Worm (Caenorhabditis elegans): ENCODE data around the gene znf-598.

znf-598 gene

ce11 chrII:7072315-7072589 is 46.6 kb downstream of the znf-598 start, which contains the start of gene kars-1:
TSS of gene kars-1 (minus strand) at chrII:7072415.
- no peak for TF ChIP-seq vab-7 (GFP tag; IDR thresholded peaks at IDR 0.05)
- no peak for TF ChIP-seq F49E8.2 (tag; optimal IDR thresholded peaks at IDR 0.05; ENCODE audit: borderline replicate concordance)
- no peak for TF ChIP-seq mdt-29 (GFP tag; IDR thresholded peaks at IDR 0.05)
- TF ChIP-seq pqm-1 (tag; optimal IDR thresholded peaks at IDR 0.05): no peak
- TF ChIP-seq mdl-1 (tag; optimal IDR thresholded peaks at IDR 0.05): no peak
- no peak for TF ChIP-seq aly-2 (tag; optimal IDR thresholded peaks at IDR 0.05)
- TF ChIP-seq lin-39 (tag; optimal IDR thresholded peaks at IDR 0.05): no peak
- TF ChIP-seq gei-8 (GFP tag; optimal IDR thresholded peaks at IDR 0.05): no peak
- TF ChIP-seq lin-13 (GFP tag; optimal IDR thresholded peaks at IDR 0.05): no peak
- TF ChIP-seq lin-38 (GFP tag; IDR thresholded peaks at IDR 0.05): no peak
- no peak for TF ChIP-seq ZK337.2 (GFP tag; IDR thresholded peaks at IDR 0.05)
- TF ChIP-seq nhr-48 (tag; optimal IDR thresholded peaks at IDR 0.05): no peak
- no peak for TF ChIP-seq daf-19 (GFP tag; conservative IDR thresholded peaks at IDR 0.05)

- TF ChIP-seq vab-7 (GFP tag; IDR thresholded peaks at IDR 0.05): peak; percentile 32; the same call in 1 of the 2 replicates
- no peak for TF ChIP-seq F37D6.2 (tag; optimal IDR thresholded peaks at IDR 0.05)
- peak; percentile 65 for TF ChIP-seq nhr-28 (tag; optimal IDR thresholded peaks at IDR 0.05)
- no peak for TF ChIP-seq T26A8.4 (GFP tag; IDR thresholded peaks at IDR 0.05)
- no peak for TF ChIP-seq unc-39 (tag; optimal IDR thresholded peaks at IDR 0.05)
- TF ChIP-seq lin-13 (GFP tag; optimal IDR thresholded peaks at IDR 0.05): peak; percentile 21
- no peak for TF ChIP-seq saeg-2 (GFP tag; IDR thresholded peaks at IDR 0.05)
- no peak for TF ChIP-seq ceh-44 (GFP tag; IDR thresholded peaks at IDR 0.05)
- TF ChIP-seq fkh-10 (GFP tag; optimal IDR thresholded peaks at IDR 0.05): peak; percentile 15
- no peak for TF ChIP-seq unc-62 (GFP tag; optimal IDR thresholded peaks at IDR 0.05 in 1 of 2)
- no peak for TF ChIP-seq unc-62 (tag; optimal IDR thresholded peaks at IDR 0.05)
- no peak for TF ChIP-seq ces-1 (GFP tag; optimal IDR thresholded peaks at IDR 0.05)
- TF ChIP-seq ceh-82 (tag; optimal IDR thresholded peaks at IDR 0.05): no peak
- TF ChIP-seq egl-43 (GFP tag; IDR thresholded peaks at IDR 0.05): no peak
- TF ChIP-seq F44E2.7 (GFP tag; IDR thresholded peaks at IDR 0.05): no peak
- TF ChIP-seq mxl-2 (GFP tag; conservative IDR thresholded peaks at IDR 0.05): no peak
- peak; percentile 59 for TF ChIP-seq dpl-1 (GFP tag; optimal IDR thresholded peaks at IDR 0.05)
- no peak for TF ChIP-seq zip-2 (tag; optimal IDR thresholded peaks at IDR 0.05)
- TF ChIP-seq daf-12 (tag; optimal IDR thresholded peaks at IDR 0.05): no peak
- no peak for TF ChIP-seq set-16 (GFP tag; IDR thresholded peaks at IDR 0.05)
- TF ChIP-seq ztf-11 (tag; optimal IDR thresholded peaks at IDR 0.05): no peak
- peak; percentile 32 for TF ChIP-seq nhr-48 (tag; optimal IDR thresholded peaks at IDR 0.05)
- no peak for TF ChIP-seq ztf-7 (tag; optimal IDR thresholded peaks at IDR 0.05)
- peak; percentile 89 for TF ChIP-seq lin-38 (GFP tag; IDR thresholded peaks at IDR 0.05)
- no peak for TF ChIP-seq jun-1 (tag; optimal IDR thresholded peaks at IDR 0.05)
- no peak for TF ChIP-seq lin-29 (GFP tag; IDR thresholded peaks at IDR 0.05)
- no peak for TF ChIP-seq ctbp-1 (GFP tag; IDR thresholded peaks at IDR 0.05)
- TF ChIP-seq Y5F2A.4 (GFP tag; optimal IDR thresholded peaks at IDR 0.05): no peak
- TF ChIP-seq Y48G9A.11 (GFP tag; IDR thresholded peaks at IDR 0.05): no peak
- TF ChIP-seq zfp-3 (GFP tag; conservative IDR thresholded peaks at IDR 0.05): no peak
- 0 out of 2 replicates have a peak, but pooled peaks have one; percentile 23 for TF ChIP-seq hmg-1.1 (GFP tag; IDR thresholded peaks at IDR 0.05)
- TF ChIP-seq dve-1 (tag; optimal IDR thresholded peaks at IDR 0.05; ENCODE audit: insufficient read depth): peak; percentile 80
- peak; percentile 43 for TF ChIP-seq mxl-3 (GFP tag; optimal IDR thresholded peaks at IDR 0.05)
- TF ChIP-seq gei-8 (GFP tag; optimal IDR thresholded peaks at IDR 0.05): no peak
- no peak for TF ChIP-seq spr-3 (GFP tag; optimal IDR thresholded peaks at IDR 0.05)
- peak; percentile 38 for TF ChIP-seq nhr-77 (tag; optimal IDR thresholded peaks at IDR 0.05)
- TF ChIP-seq hif-1 (tag; optimal IDR thresholded peaks at IDR 0.05): peak in 1 of 2 experiments; percentile 72
- no peak for TF ChIP-seq tag-97 (GFP tag; IDR thresholded peaks at IDR 0.05)
- no peak for TF ChIP-seq nhr-111 (GFP tag; optimal IDR thresholded peaks at IDR 0.05)
- no peak for TF ChIP-seq F10B5.3 (tag; optimal IDR thresholded peaks at IDR 0.05)
- no peak for TF ChIP-seq fos-1 (tag; optimal IDR thresholded peaks at IDR 0.05)
These were observed 47.3 kb downstream of the znf-598 start for ce11 chrII:7072590-7073536.

Data from whole organism, L4 larva.